Worm (Caenorhabditis elegans) whole organism, dauer: ENCODE results near the gene M01A8.1.

Experiments used
- unc-62 ChIP-seq: sonication (generic microtip); optimal IDR thresholded peaks from 2 replicates; lab custom pipeline; 2017; ENCODE audit warnings: missing biosample characterization, missing genetic modification reagents, missing genetic modification characterization

The M01A8.1 gene

DNA sequence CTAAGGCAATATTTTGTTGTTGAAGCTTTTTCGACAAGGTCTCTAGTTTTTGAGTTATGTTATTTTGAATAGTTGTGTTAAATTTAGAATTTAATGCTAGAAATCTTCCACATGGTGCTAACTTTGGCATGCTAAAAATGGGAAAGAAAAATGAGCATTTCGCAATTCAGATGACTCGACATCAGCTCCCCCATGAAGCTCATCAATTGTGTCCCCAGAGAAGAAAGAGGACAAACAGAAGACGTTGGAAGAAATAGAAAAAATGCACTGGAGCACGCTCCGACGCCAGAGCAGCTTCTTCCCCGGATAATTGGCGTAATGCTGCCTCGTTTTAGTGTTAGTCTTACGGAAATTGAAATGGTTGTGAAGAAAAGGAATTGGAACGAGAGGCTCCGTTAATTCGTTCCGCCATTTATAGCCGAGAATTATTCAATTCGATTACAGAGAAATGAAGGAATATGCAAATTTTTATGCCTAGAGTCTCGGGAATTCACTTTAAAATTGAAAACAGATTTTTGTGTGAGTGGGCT is 14.4 kb downstream of the M01A8.1 start:
- no peak for TF ChIP-seq unc-62 (GFP tag; lab: Kevin White, UChicago)

DNA sequence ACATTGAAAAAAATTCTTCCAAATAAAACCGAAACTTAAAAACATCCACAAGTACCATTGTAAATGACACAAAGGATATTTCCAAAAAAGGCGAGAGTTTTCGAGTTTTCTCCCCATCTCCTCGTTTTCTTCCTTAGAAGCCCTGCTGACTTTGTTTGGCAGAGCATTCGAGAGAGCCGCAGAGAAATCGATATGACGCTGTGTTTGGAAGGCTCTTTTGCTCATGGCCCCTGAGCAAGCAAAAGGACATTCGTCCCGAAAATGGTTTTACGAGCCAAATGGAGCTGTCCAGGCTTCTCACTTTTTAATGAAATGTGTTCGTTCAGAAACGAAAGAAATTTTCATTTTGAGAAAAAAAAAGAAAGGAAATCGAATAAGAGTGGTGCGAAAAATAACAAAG is 15.0 kb downstream of the M01A8.1 start:
- TF ChIP-seq unc-62 (GFP tag; lab: Kevin White, UChicago) = no peak

DNA sequence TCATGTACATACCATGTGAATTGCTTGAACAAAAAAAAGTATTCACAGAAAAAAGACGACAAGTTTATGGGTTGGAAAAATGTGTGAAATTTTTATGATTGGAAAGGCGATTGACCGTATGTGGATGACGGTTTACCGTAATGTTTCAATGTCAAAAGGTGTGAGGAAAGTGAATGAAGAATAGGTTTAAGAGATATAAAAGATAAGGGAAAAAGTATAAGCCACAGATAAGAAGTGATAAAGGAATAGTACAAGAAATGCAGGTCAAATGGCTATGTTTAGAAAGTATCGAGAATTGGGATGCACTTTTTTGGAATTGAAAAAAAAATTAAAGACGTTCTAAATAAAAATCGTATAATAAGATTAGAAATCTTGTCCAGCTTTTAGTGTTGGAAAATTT is 20.7 kb downstream of the M01A8.1 start:
- TF ChIP-seq unc-62 (GFP tag; lab: Kevin White, UChicago) = no peak

DNA sequence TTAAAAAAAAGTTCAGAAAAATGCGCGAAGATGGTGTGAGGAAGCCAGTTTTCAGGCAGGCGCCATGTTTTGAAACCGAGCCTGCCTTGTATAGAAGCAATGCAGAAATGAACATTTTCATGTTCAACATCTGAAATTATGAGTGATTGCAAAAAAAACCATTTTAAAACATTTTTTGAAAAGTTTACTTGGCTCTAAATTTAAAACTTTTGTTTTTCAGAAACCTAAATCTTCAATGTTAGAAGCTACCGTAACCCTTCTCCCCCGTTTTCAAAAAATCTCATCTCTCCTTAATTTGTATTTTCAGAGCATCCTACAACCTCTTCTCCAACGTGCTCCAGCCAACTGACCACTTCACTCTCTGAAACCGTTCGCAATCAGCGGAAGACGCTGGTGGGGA is 24.4 kb downstream of the M01A8.1 start, which contains the start of gene fozi-1:
Gene fozi-1 (plus strand): TSS at position 301 of the 400 bp plus-strand sequence.
- no peak for TF ChIP-seq unc-62 (GFP tag; lab: Kevin White, UChicago)

DNA sequence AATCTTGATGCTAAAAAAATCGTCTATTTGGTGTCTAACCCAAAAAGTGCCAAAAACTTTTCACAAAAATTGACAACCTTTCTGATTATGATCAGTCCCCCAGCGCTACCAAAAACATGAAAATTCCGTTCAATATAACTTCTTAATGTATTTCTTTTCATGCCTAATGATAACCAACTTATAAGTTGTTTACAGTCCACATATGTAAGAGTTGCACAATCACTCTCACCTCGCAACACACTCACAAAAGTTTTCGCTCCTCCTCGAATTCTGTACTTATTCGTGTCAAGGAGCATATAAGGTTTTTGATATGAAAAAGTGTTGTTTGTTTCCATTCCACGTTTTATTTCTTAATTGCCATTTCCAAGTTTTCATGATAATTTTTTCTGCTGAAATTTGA is 31.5 kb downstream of the M01A8.1 start:
- no peak for TF ChIP-seq unc-62 (GFP tag; lab: Kevin White, UChicago)

DNA sequence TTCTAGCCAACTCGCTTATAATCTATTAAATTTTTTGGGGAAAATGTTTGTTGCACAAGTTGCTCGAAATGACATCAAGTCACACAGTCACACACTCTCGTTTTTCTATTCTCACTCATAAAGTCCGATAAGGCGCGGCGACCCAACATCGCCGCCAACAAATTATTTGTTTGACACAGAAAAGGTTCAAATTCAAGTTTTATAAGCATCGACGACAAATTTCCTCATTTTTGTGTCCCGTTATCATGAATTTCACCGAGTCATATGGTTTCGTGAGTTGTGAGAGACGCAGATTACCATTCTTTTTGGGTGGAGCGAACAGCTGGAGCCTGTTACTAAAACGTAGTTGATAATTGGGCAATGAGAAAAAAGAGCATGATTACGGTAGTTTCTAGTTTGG is 32.8 kb downstream of the M01A8.1 start:
- TF ChIP-seq unc-62 (GFP tag; lab: Kevin White, UChicago) = no peak

DNA sequence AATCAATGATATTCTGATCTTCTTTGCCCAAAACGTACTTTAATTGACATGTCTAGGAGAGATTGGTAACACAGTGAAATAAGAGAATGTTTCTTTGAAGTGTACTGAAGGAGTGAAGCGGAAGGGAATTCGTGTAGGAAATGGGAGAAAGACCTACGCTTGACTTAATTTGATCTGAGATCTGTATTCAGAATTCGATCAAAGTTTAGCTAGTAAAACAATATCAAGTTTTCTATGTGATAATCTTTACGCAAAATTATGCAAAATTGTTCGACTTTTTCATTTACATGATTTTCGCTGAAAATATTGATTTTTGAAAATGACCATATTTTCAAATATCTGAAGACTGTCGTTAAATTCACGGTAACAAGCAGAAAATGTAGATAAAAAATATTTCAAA is 40.3 kb downstream of the M01A8.1 start, which contains the start of gene K01B6.4:
Gene K01B6.4 (minus strand): TSS at position 101 of the 400 bp plus-strand sequence.
- TF ChIP-seq unc-62 (GFP tag; lab: Kevin White, UChicago) = no peak

DNA sequence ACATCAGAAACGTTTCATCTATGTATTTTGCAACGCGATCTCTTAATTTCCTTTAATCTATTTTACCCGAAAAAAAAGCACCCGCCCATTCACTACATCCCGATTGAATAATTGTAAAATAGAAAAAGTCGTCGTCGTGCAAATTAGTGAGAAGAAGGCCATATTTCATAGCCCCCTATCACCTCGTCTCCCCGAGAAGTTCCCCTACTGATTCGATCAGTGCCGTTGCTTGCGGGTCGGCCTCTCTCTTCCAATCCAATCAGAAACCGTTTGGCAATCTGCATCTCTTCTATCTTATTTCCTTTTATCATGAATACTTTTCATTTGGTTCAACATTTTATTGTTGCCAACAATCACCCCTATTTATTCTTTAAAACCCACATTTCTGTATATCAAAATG is 42.1 kb downstream of the M01A8.1 start:
- no peak for TF ChIP-seq unc-62 (GFP tag; lab: Kevin White, UChicago)

DNA sequence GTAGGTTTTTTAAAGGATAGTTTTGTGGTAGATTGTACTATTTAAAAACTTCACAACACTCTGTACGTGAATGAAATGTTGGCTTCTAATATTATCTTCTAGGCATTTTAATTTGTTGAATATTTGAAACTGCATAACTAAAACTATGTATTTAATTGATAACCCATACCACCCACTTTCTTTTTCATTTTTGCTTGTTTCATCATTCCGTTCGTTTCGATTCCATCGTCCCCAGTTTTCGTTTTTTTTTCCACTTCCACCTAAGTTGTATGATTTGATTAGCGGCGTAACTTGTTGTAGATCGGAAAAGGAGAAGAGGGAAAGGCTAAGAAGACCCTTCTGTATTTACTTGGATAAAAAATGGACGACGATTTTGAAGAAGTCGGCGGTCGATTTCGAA is 42.9 kb downstream of the M01A8.1 start, which contains the start of gene K01B6.3:
Gene K01B6.3 (plus strand): TSS at position 301 of the 400 bp plus-strand sequence.
- no peak for TF ChIP-seq unc-62 (GFP tag; lab: Kevin White, UChicago)

DNA sequence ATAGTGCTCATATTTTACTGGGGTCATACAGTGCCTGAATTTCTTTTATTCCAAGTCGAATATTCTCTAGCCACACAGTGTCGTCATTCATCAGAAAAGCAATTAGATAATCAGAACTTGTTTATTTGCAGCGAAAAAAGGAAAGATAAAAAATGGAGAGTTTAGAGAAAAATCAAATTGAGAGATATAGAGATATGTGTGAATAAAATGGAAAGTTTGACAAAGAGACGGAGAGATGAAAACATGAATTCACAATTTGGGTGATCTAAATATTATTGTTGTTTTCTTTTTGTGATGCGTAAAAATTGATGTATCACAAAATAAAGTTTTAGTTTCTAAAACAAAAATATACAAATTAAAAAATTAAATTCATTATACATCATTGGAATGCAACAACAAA is 43.6 kb downstream of the M01A8.1 start:
- no peak for TF ChIP-seq unc-62 (GFP tag; lab: Kevin White, UChicago)

DNA sequence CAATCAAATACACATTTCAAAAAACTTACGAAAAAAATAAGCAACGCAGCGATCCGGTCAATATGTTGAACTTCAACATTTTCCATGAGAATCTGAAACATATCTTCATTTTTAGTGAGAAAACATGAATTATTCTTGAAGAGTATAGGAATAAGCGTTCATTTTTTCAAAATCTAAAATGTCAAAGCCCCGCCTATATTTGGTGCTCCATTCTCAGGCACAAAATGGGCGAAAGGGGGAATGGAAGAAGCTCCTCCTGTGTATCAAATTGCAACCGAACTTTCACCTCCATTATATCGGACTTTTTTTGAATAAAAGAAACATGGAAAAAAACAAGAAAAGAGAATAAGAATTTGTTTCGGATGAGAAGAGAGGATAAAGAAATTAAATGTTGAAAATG is 49.5 kb downstream of the M01A8.1 start, which contains the start of gene srx-45:
Gene srx-45 (minus strand): TSS at position 101 of the 400 bp plus-strand sequence.
- TF ChIP-seq unc-62 (GFP tag; lab: Kevin White, UChicago) = no peak
